Fruit fly (Drosophila melanogaster) whole organism, wandering third instar larva: ENCODE data around the gene kek1.
A peak's percentile ranks its signal among the peaks of the same experiment; 100 is the strongest.

Experiments used
- Abd-B ChIP-seq: fragments of >200 bp; optimal IDR thresholded peaks from 2 replicates; lab custom pipeline; 2017; ENCODE audit warnings: missing biosample characterization, missing genetic modification characterization
- CG32264 ChIP-seq: fragments of 200-800 bp; sonication (Bioruptor generic); optimal IDR thresholded peaks from 2 replicates; lab custom pipeline; 2016; ENCODE audit warnings: missing biosample characterization, missing genetic modification characterization
- CG9705 ChIP-seq: fragments of 200-800 bp; sonication (Bioruptor generic); optimal IDR thresholded peaks from 2 replicates; lab custom pipeline; 2018; ENCODE audit warnings: missing biosample characterization, mild to moderate bottlenecking, missing genetic modification characterization
- CrebA ChIP-seq: fragments of 200-800 bp; sonication (Bioruptor generic); optimal IDR thresholded peaks from 2 replicates; lab custom pipeline; 2016; ENCODE audit warnings: missing biosample characterization, mild to moderate bottlenecking, missing genetic modification characterization, borderline replicate concordance
- Dfd ChIP-seq: fragments of >200 bp; optimal IDR thresholded peaks from 2 replicates; lab custom pipeline; 2017; ENCODE audit warnings: missing biosample characterization, missing genetic modification characterization
- Dif ChIP-seq: fragments of 200-275, 200-300 bp; sonication (Bioruptor generic); optimal IDR thresholded peaks from 2 replicates; lab custom pipeline; 2018; ENCODE audit warnings: missing biosample characterization, missing genetic modification characterization; ENCODE audit not compliant: partially characterized antibody
- GATAd ChIP-seq: sonication (Bioruptor generic); optimal IDR thresholded peaks from 2 replicates; lab custom pipeline; 2016; ENCODE audit warnings: missing biosample characterization, missing genetic modification characterization
- HLH106 ChIP-seq: fragments of 200-800 bp; optimal IDR thresholded peaks from 3 replicates; lab custom pipeline; 2019; ENCODE audit warnings: missing biosample characterization, mild to moderate bottlenecking, missing genetic modification characterization, moderate library complexity
- Hnf4 ChIP-seq: fragments of 200-800 bp; sonication (Bioruptor generic); optimal IDR thresholded peaks from 2 replicates; lab custom pipeline; 2016; ENCODE audit warnings: missing biosample characterization, mild to moderate bottlenecking, missing genetic modification characterization
- Hr78 ChIP-seq: fragments of >200 bp; optimal IDR thresholded peaks from 2 replicates; lab custom pipeline; 2017; ENCODE audit warnings: missing biosample characterization, missing genetic modification characterization
- Hr83 ChIP-seq: fragments of 200-300 bp; sonication (Bioruptor generic); optimal IDR thresholded peaks from 2 replicates; lab custom pipeline; 2016; ENCODE audit warnings: missing biosample characterization, mild to moderate bottlenecking, missing genetic modification characterization, moderate library complexity; ENCODE audit not compliant: poor library complexity, severe bottlenecking
- Jra ChIP-seq: sonication (Bioruptor generic); optimal IDR thresholded peaks from 2 replicates; lab custom pipeline; 2016; ENCODE audit warnings: missing biosample characterization, missing genetic modification characterization
- Mio ChIP-seq: sonication (Bioruptor generic); optimal IDR thresholded peaks from 2 replicates; lab custom pipeline; 2016; ENCODE audit warnings: missing biosample characterization, missing genetic modification characterization
- Myc ChIP-seq: fragments of >200 bp; optimal IDR thresholded peaks from 2 replicates; lab custom pipeline; 2017
- N ChIP-seq: fragments of >200 bp; optimal IDR thresholded peaks from 2 replicates; lab custom pipeline; 2018; ENCODE audit warnings: missing biosample characterization, missing external identifiers, missing genetic modification characterization
- OdsH ChIP-seq: fragments of 200-800 bp; sonication (Bioruptor generic); optimal IDR thresholded peaks from 2 replicates; lab custom pipeline; 2016; ENCODE audit warnings: missing biosample characterization, mild to moderate bottlenecking, missing genetic modification characterization
- Rel ChIP-seq, 2 experiments: fragments of 200-800 bp; sonication (Bioruptor generic) in 1 of 2; optimal IDR thresholded peaks; 2 replicates in 1 of 2; 3 replicates in 1 of 2; lab custom pipeline; 2016 to 2019; ENCODE audit warnings: mild to moderate bottlenecking in 2 of 2, missing biosample characterization in 2 of 2, missing genetic modification characterization in 2 of 2, moderate library complexity in 1 of 2
- Sp1 ChIP-seq: fragments of 200-800 bp; sonication (Bioruptor generic); optimal IDR thresholded peaks from 3 replicates; lab custom pipeline; 2019; ENCODE audit warnings: missing biosample characterization, mild to moderate bottlenecking, missing genetic modification characterization, moderate library complexity
- Vsx2 ChIP-seq: fragments of 200-300, 225-300 bp; sonication (Bioruptor generic); optimal IDR thresholded peaks from 2 replicates; lab custom pipeline; 2018; ENCODE audit warnings: missing biosample characterization, missing genetic modification characterization; ENCODE audit not compliant: partially characterized antibody
- br ChIP-seq: fragments of 200-800 bp; sonication (Bioruptor generic); optimal IDR thresholded peaks from 2 replicates; lab custom pipeline; 2016; ENCODE audit warnings: missing biosample characterization, missing genetic modification characterization
- brk ChIP-seq: fragments of 200-800 bp; sonication (Bioruptor generic); optimal IDR thresholded peaks from 2 replicates; lab custom pipeline; 2016; ENCODE audit warnings: missing biosample characterization, mild to moderate bottlenecking, missing genetic modification characterization
- dl ChIP-seq, 2 experiments: fragments of 175-275, 200-275 bp in 1 of 2; fragments of 200-275 bp in 1 of 2; sonication (Bioruptor generic); optimal IDR thresholded peaks; lab custom pipeline; 2018; ENCODE audit warnings: mild to moderate bottlenecking in 2 of 2, missing biosample characterization in 2 of 2, missing genetic modification characterization in 2 of 2, moderate library complexity in 2 of 2; ENCODE audit not compliant: partially characterized antibody in 2 of 2, insufficient read depth in 1 of 2
- dmrt93B ChIP-seq: fragments of 200-800 bp; sonication (Bioruptor generic); optimal IDR thresholded peaks from 2 replicates; lab custom pipeline; 2018; ENCODE audit warnings: missing biosample characterization, mild to moderate bottlenecking, missing genetic modification characterization
- dsf ChIP-seq: sonication (Bioruptor generic); optimal IDR thresholded peaks from 2 replicates; lab custom pipeline; 2016; ENCODE audit warnings: missing biosample characterization, missing genetic modification characterization, borderline replicate concordance
- ey ChIP-seq: fragments of 200-800 bp; sonication (Bioruptor generic); optimal IDR thresholded peaks from 2 replicates; lab custom pipeline; 2016; ENCODE audit warnings: missing biosample characterization, missing genetic modification characterization
- foxo ChIP-seq, 2 experiments: fragments of 200-800 bp; sonication (Bioruptor generic); optimal IDR thresholded peaks; 2 replicates in 1 of 2; 3 replicates in 1 of 2; lab custom pipeline; 2016 to 2017; ENCODE audit warnings: missing biosample characterization in 2 of 2, missing genetic modification characterization in 2 of 2
- fru ChIP-seq: fragments of 200-800 bp; sonication (Bioruptor generic); optimal IDR thresholded peaks from 3 replicates; lab custom pipeline; 2016; ENCODE audit warnings: missing biosample characterization, mild to moderate bottlenecking, missing genetic modification characterization
- h ChIP-seq: fragments of 200-800 bp; sonication (Bioruptor generic); optimal IDR thresholded peaks from 3 replicates; lab custom pipeline; 2016; ENCODE audit warnings: missing biosample characterization, mild to moderate bottlenecking, missing genetic modification characterization
- jim ChIP-seq: fragments of 175-275, 200-325 bp; sonication (Bioruptor generic); optimal IDR thresholded peaks from 2 replicates; lab custom pipeline; 2016; ENCODE audit warnings: missing biosample characterization, mild to moderate bottlenecking, missing genetic modification characterization
- lola ChIP-seq: fragments of >200 bp; optimal IDR thresholded peaks from 2 replicates; lab custom pipeline; 2017; ENCODE audit warnings: missing biosample characterization, missing genetic modification characterization
- pan ChIP-seq: fragments of >200 bp; optimal IDR thresholded peaks from 2 replicates; lab custom pipeline; 2017
- psq ChIP-seq: fragments of 200-800 bp; sonication (Bioruptor generic); optimal IDR thresholded peaks from 3 replicates; lab custom pipeline; 2017; ENCODE audit warnings: missing biosample characterization, mild to moderate bottlenecking, missing genetic modification characterization, moderate library complexity
- rgr ChIP-seq: fragments of 200-800 bp; sonication (Bioruptor generic); optimal IDR thresholded peaks from 3 replicates; lab custom pipeline; 2016; ENCODE audit warnings: missing biosample characterization, mild to moderate bottlenecking, missing genetic modification characterization
- sage ChIP-seq: fragments of 200-800 bp; sonication (Bioruptor generic); optimal IDR thresholded peaks from 2 replicates; lab custom pipeline; 2016; ENCODE audit warnings: missing biosample characterization, mild to moderate bottlenecking, missing genetic modification characterization
- sv ChIP-seq: fragments of 200-800 bp; sonication (Bioruptor generic); optimal IDR thresholded peaks from 3 replicates; lab custom pipeline; 2016; ENCODE audit warnings: missing biosample characterization, missing genetic modification characterization
- tai ChIP-seq: sonication (Bioruptor generic); optimal IDR thresholded peaks from 2 replicates; lab custom pipeline; 2016; ENCODE audit warnings: missing biosample characterization, missing genetic modification characterization
- usp ChIP-seq: fragments of >200 bp; optimal IDR thresholded peaks from 2 replicates; lab custom pipeline; 2017; ENCODE audit warnings: missing biosample characterization, missing genetic modification characterization
- woc ChIP-seq: sonication (Bioruptor generic); optimal IDR thresholded peaks from 2 replicates; lab custom pipeline; 2016; ENCODE audit warnings: missing biosample characterization, mild to moderate bottlenecking, missing genetic modification characterization

Gene kek1

dm6 chr2L:12843448-12843847 is 20.9 kb upstream of the kek1 start:
- no peak for TF ChIP-seq Vsx2 (GFP tag; lab: Kevin White, UChicago)
- TF ChIP-seq dmrt93B (GFP tag; lab: Kevin White, UChicago): no peak
- TF ChIP-seq brk: no peak

DNA sequence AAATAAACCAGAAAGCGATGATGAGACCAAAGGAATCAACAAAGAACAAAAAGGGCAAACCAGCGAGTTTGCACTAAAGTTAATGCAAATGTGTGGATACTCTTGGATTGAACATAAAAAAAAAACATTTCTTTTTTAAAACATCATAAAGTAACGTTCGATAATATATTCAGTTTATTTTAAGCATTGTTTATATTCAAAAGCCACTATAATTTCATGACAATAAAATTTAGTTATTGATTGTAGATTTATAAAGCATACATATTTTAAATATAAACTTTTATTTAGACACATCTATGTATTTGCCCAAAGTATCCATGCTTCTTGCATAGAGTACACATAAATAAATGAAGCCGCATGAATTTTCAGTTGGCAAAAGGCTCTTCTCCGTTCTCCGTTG is 19.3 kb upstream of the kek1 start:
- peak; percentile 61 for TF ChIP-seq dmrt93B (GFP tag; lab: Kevin White, UChicago)
- TF ChIP-seq jim (GFP tag; lab: Kevin White, UChicago): no peak
- peak; percentile 85 for TF ChIP-seq woc (GFP tag; lab: Kevin White, UChicago)
- TF ChIP-seq lola (GFP tag; lab: Kevin White, UChicago): no peak
- TF ChIP-seq Abd-B (GFP tag; lab: Kevin White, UChicago): no peak
- peak; percentile 66 for TF ChIP-seq ey
- no peak for TF ChIP-seq sv (GFP tag; lab: Kevin White, UChicago)
- peak; percentile 65 for TF ChIP-seq brk
- peak; percentile 51 for TF ChIP-seq Hnf4 (GFP tag; lab: Kevin White, UChicago)
- TF ChIP-seq Vsx2 (GFP tag; lab: Kevin White, UChicago): no peak
- peak; percentile 81 for TF ChIP-seq fru
- peak; percentile 89 for TF ChIP-seq Sp1 (GFP tag; lab: Kevin White, UChicago)
- no peak for TF ChIP-seq dl (GFP tag; optimal IDR thresholded peaks at IDR 0.05; lab: Kevin White, UChicago; ENCODE audit: insufficient read depth in 1 of 2, partially characterized antibody in 2 of 2)
- TF ChIP-seq tai (GFP tag; lab: Kevin White, UChicago): peak; percentile 40
- peak in 1 of 2 experiments; percentile 79 for TF ChIP-seq foxo (GFP tag; optimal IDR thresholded peaks at IDR 0.05; lab: Kevin White, UChicago)
- TF ChIP-seq rgr: peak; percentile 66
- TF ChIP-seq Dif (GFP tag; lab: Kevin White, UChicago): no peak
- TF ChIP-seq pan (lab: Kevin White, UChicago): no peak
- no peak for TF ChIP-seq N
- TF ChIP-seq CG32264 (GFP tag; lab: Kevin White, UChicago): peak; percentile 12
- no peak for TF ChIP-seq usp (GFP tag; lab: Kevin White, UChicago)
- peak; percentile 76 for TF ChIP-seq h (GFP tag; lab: Kevin White, UChicago)
- TF ChIP-seq HLH106 (tag; lab: Kevin White, UChicago): peak; percentile 90
- TF ChIP-seq CG9705: peak; percentile 59
- no peak for TF ChIP-seq Hr83 (GFP tag; lab: Kevin White, UChicago)
- no peak for TF ChIP-seq dsf (GFP tag; lab: Kevin White, UChicago)
- no peak for TF ChIP-seq CrebA (GFP tag; lab: Kevin White, UChicago)
- no peak for TF ChIP-seq Hr78
- no peak for TF ChIP-seq Myc
- no peak for TF ChIP-seq Rel (GFP tag; optimal IDR thresholded peaks at IDR 0.05; lab: Kevin White, UChicago)
- TF ChIP-seq Rel (tag; optimal IDR thresholded peaks at IDR 0.05; lab: Kevin White, UChicago): no peak
- peak; percentile 34 for TF ChIP-seq Jra (GFP tag; lab: Kevin White, UChicago)
- TF ChIP-seq sage (GFP tag; lab: Kevin White, UChicago): peak; percentile 34
- TF ChIP-seq Dfd (GFP tag; lab: Kevin White, UChicago): no peak
- peak; percentile 84 for TF ChIP-seq OdsH (GFP tag; lab: Kevin White, UChicago)
- TF ChIP-seq psq: peak; percentile 90
- peak; percentile 36 for TF ChIP-seq br (GFP tag; lab: Kevin White, UChicago)
- no peak for TF ChIP-seq Mio
- no peak for TF ChIP-seq GATAd (GFP tag; lab: Kevin White, UChicago)

DNA sequence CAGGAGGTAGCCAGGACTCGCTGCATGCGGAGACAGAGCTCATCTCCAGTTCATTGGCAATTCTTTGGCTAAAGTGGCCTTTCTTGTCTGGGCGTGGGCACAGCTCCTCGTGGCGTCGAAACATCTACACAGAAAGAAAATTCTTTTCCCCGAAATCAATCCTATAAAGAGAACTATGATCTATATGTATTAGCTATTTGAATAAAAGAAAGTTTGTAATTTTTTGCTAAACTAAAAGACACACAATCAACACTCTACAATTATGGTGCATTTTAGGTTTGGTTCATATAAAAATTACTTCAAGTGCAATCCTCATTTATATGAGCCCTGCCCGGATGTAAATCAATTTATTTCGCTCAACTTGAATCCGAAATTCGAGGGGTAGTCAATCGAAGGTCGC is 18.6 kb upstream of the kek1 start:
- TF ChIP-seq Vsx2 (GFP tag; lab: Kevin White, UChicago): no peak
- peak; percentile 58 for TF ChIP-seq Hnf4 (GFP tag; lab: Kevin White, UChicago)
- peak; percentile 80 for TF ChIP-seq h (GFP tag; lab: Kevin White, UChicago)
- TF ChIP-seq Jra (GFP tag; lab: Kevin White, UChicago): peak; percentile 12
- peak; percentile 16 for TF ChIP-seq psq
- peak; percentile 23 for TF ChIP-seq brk
- TF ChIP-seq dsf (GFP tag; lab: Kevin White, UChicago): no peak
- TF ChIP-seq Dif (GFP tag; lab: Kevin White, UChicago): no peak
- TF ChIP-seq tai (GFP tag; lab: Kevin White, UChicago): no peak
- TF ChIP-seq ey: peak; percentile 73
- peak in 1 of 2 experiments; percentile 70 for TF ChIP-seq foxo (GFP tag; optimal IDR thresholded peaks at IDR 0.05; lab: Kevin White, UChicago)
- TF ChIP-seq HLH106 (tag; lab: Kevin White, UChicago): peak; percentile 79
- no peak for TF ChIP-seq sv (GFP tag; lab: Kevin White, UChicago)
- TF ChIP-seq Abd-B (GFP tag; lab: Kevin White, UChicago): no peak
- no peak for TF ChIP-seq CrebA (GFP tag; lab: Kevin White, UChicago)
- peak; percentile 0 for TF ChIP-seq CG9705
- TF ChIP-seq dl (GFP tag; optimal IDR thresholded peaks at IDR 0.05; lab: Kevin White, UChicago; ENCODE audit: insufficient read depth in 1 of 2, partially characterized antibody in 2 of 2): no peak
- TF ChIP-seq jim (GFP tag; lab: Kevin White, UChicago): no peak
- peak; percentile 48 for TF ChIP-seq OdsH (GFP tag; lab: Kevin White, UChicago)
- peak; percentile 23 for TF ChIP-seq woc (GFP tag; lab: Kevin White, UChicago)
- no peak for TF ChIP-seq GATAd (GFP tag; lab: Kevin White, UChicago)
- peak; percentile 23 for TF ChIP-seq CG32264 (GFP tag; lab: Kevin White, UChicago)
- no peak for TF ChIP-seq Mio
- TF ChIP-seq fru: peak; percentile 74
- peak; percentile 77 for TF ChIP-seq rgr
- TF ChIP-seq sage (GFP tag; lab: Kevin White, UChicago): no peak
- TF ChIP-seq br (GFP tag; lab: Kevin White, UChicago): peak; percentile 70
- no peak for TF ChIP-seq Myc
- no peak for TF ChIP-seq lola (GFP tag; lab: Kevin White, UChicago)
- no peak for TF ChIP-seq usp (GFP tag; lab: Kevin White, UChicago)
- no peak for TF ChIP-seq N
- no peak for TF ChIP-seq Rel (GFP tag; optimal IDR thresholded peaks at IDR 0.05; lab: Kevin White, UChicago)
- TF ChIP-seq Rel (tag; optimal IDR thresholded peaks at IDR 0.05; lab: Kevin White, UChicago): no peak
- TF ChIP-seq Hr78: no peak
- no peak for TF ChIP-seq Dfd (GFP tag; lab: Kevin White, UChicago)
- no peak for TF ChIP-seq Hr83 (GFP tag; lab: Kevin White, UChicago)
- peak; percentile 56 for TF ChIP-seq dmrt93B (GFP tag; lab: Kevin White, UChicago)
- no peak for TF ChIP-seq pan (lab: Kevin White, UChicago)
- peak; percentile 74 for TF ChIP-seq Sp1 (GFP tag; lab: Kevin White, UChicago)
